Worm (Caenorhabditis elegans): ENCODE data around the gene iff-1.
A peak's percentile ranks its signal among the peaks of the same experiment; 100 is the strongest.

The iff-1 gene

DNA sequence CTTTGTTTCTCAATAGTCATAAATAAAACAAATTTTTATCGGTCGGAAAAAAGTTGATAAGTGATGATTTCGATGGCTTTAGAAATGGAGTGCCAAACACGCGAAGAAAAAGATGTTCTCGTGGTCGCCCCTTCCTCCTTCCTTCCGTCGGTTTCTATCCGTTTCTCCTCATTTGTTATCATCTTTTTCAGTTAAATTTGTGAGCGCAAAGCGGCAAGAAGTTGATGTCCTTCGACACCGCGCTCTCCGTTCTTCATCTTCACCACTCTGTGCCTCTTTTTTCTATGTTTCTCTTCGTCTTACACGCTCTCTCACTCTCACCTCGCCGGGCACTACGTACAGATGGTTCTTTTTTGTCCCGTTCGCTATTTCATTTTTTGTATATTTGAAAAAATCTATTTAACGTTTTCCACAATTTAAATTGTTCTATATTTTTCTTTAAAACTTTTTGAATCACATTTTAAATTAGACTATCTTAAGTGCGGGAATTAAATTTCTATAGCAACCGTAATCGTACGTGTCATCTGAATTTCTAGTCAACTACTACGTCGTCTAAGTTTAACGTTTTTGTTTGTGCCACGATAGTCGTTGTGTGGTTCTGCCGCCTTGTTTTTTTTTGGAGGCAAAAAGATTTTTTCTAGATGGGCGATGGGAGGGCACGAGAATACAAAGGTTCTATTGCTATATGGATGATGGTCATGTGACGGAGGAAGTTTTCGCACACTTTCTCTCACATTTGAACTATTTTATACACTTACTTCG, 48.2 kb downstream of the iff-1 start (continued):
- TF ChIP-seq ets-5 (GFP tag; IDR thresholded peaks at IDR 0.05) (no peak), tbx-2 (tag; optimal IDR thresholded peaks at IDR 0.05) (no peak), unc-98 (GFP tag; IDR thresholded peaks at IDR 0.05) (no peak), rnt-1 (tag; optimal IDR thresholded peaks at IDR 0.05) (peak; percentile 17), elt-2 (tag; optimal IDR thresholded peaks at IDR 0.05) (no peak), Y116A8C.19 (tag; optimal IDR thresholded peaks at IDR 0.05; ENCODE audit: borderline replicate concordance) (no peak), lin-15B (tag; optimal IDR thresholded peaks at IDR 0.05) (no peak), aha-1 (tag; optimal IDR thresholded peaks at IDR 0.05) (no peak), dpl-1 (GFP tag; optimal IDR thresholded peaks at IDR 0.05) (no peak), nhr-85 (tag) (peak; percentile 71), egl-13 (tag; optimal IDR thresholded peaks at IDR 0.05) (no peak), jun-1 (tag; optimal IDR thresholded peaks at IDR 0.05) (no peak), lin-35 (GFP tag; optimal IDR thresholded peaks at IDR 0.05) (peak in 1 of 2 experiments; percentile 29), nhr-77 (tag; optimal IDR thresholded peaks at IDR 0.05) (no peak), ztf-4 (tag; optimal IDR thresholded peaks at IDR 0.05) (no peak), skn-1 (tag; optimal IDR thresholded peaks at IDR 0.05) (peak; percentile 1), ceh-82 (tag; optimal IDR thresholded peaks at IDR 0.05) (no peak), pag-3 (tag; optimal IDR thresholded peaks at IDR 0.05; ENCODE audit: borderline replicate concordance, insufficient read depth) (peak; percentile 30), C34B4.2 (tag; optimal IDR thresholded peaks at IDR 0.05) (no peak), xbp-1 (tag; optimal IDR thresholded peaks at IDR 0.05) (no peak), efl-1 (optimal IDR thresholded peaks at IDR 0.05) (peak in 1 of 2 experiments; percentile 1), efl-1 (GFP tag; optimal IDR thresholded peaks at IDR 0.05 in 1 of 2) (peak in 1 of 2 experiments; percentile 73), pax-3 (tag; optimal IDR thresholded peaks at IDR 0.05) (no peak), fkh-8 (tag; optimal IDR thresholded peaks at IDR 0.05) (no peak), snu-23 (GFP tag; optimal IDR thresholded peaks at IDR 0.05) (peak; percentile 1), hlh-17 (GFP tag; optimal IDR thresholded peaks at IDR 0.05; ENCODE audit: borderline replicate concordance) (no peak), ceh-8 (GFP tag; optimal IDR thresholded peaks at IDR 0.05) (no peak), unc-62 (GFP tag; optimal IDR thresholded peaks at IDR 0.05) (no peak), elt-3 (tag; optimal IDR thresholded peaks at IDR 0.05) (peak in 1 of 6 experiments; percentile 43), sptf-1 (tag; optimal IDR thresholded peaks at IDR 0.05) (no peak), sup-37 (GFP tag; optimal IDR thresholded peaks at IDR 0.05) (no peak), ztf-11 (tag; optimal IDR thresholded peaks at IDR 0.05) (no peak), mep-1 (tag; optimal IDR thresholded peaks at IDR 0.05) (peak; percentile 7)

ce11 chrIII:9697886-9698285, 49.1 kb downstream of the iff-1 start:
- no peak for TF ChIP-seq nhr-237 (tag; optimal IDR thresholded peaks at IDR 0.05)
- TF ChIP-seq lin-35 (GFP tag; optimal IDR thresholded peaks at IDR 0.05), result peak in 1 of 2 experiments; percentile 29
- no peak for TF ChIP-seq pag-3 (tag; optimal IDR thresholded peaks at IDR 0.05; ENCODE audit: borderline replicate concordance, insufficient read depth)
- TF ChIP-seq nhr-85 (tag), result peak; percentile 65
- peak; percentile 29 for TF ChIP-seq rnt-1 (tag; optimal IDR thresholded peaks at IDR 0.05)
- peak; percentile 54 for TF ChIP-seq blmp-1 (tag; optimal IDR thresholded peaks at IDR 0.05)
- TF ChIP-seq vab-15 (tag; optimal IDR thresholded peaks at IDR 0.05), result no peak
- no peak for TF ChIP-seq ama-1 (optimal IDR thresholded peaks at IDR 0.05)

DNA sequence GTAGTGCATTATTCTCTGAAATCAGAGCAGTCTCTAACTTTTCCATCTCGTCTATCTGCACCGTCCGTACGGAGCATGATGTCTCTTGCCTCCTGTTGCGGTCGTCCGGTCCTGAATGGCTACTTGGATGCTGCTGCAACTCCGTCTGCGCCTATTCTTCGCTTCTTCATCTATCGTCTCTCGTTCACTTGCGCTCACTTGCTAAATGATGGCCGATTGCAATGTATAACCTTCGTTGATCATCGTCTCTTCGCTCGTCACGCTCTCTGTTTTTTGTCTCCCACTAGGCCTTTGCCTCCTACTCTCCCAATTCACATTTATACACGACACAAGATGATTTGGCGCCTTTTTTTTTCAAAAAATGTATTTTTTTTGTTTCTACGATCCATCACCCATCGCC, 49.7 kb downstream of the iff-1 start:
- peak; percentile 17 for TF ChIP-seq unc-86 (tag; optimal IDR thresholded peaks at IDR 0.05)
- peak; percentile 40 for TF ChIP-seq fos-1 (tag; optimal IDR thresholded peaks at IDR 0.05)
- TF ChIP-seq ceh-82 (tag; optimal IDR thresholded peaks at IDR 0.05), result peak in 2 of 3 experiments; percentile 22 to 60
- TF ChIP-seq nhr-90 (tag; optimal IDR thresholded peaks at IDR 0.05; ENCODE audit: poor library complexity), result peak; percentile 0
- TF ChIP-seq snpc-4 (tag; optimal IDR thresholded peaks at IDR 0.05), result peak; percentile 45
- TF ChIP-seq rnt-1 (tag; optimal IDR thresholded peaks at IDR 0.05), result peak; percentile 77
- TF ChIP-seq ceh-63 (GFP tag; optimal IDR thresholded peaks at IDR 0.05), result no peak
- TF ChIP-seq swsn-7 (tag; optimal IDR thresholded peaks at IDR 0.05), result peak; percentile 68
- TF ChIP-seq fkh-10 (GFP tag; optimal IDR thresholded peaks at IDR 0.05), result peak; percentile 29
- TF ChIP-seq dpl-1 (GFP tag; optimal IDR thresholded peaks at IDR 0.05), result peak; percentile 31 to 56 (median 39)
- TF ChIP-seq pax-3 (tag; optimal IDR thresholded peaks at IDR 0.05), result no peak
- TF ChIP-seq nhr-20 (tag; optimal IDR thresholded peaks at IDR 0.05), result peak; percentile 60
- peak; percentile 42 for TF ChIP-seq dsc-1 (tag; optimal IDR thresholded peaks at IDR 0.05)
- peak; percentile 78 for TF ChIP-seq snu-23 (GFP tag; optimal IDR thresholded peaks at IDR 0.05)
- no peak for TF ChIP-seq C34B4.2 (tag; optimal IDR thresholded peaks at IDR 0.05)
- TF ChIP-seq mab-9 (GFP tag; IDR thresholded peaks at IDR 0.05), result no peak
- no peak for TF ChIP-seq fkh-4 (tag; optimal IDR thresholded peaks at IDR 0.05; ENCODE audit: borderline replicate concordance)
- TF ChIP-seq vab-15 (tag; optimal IDR thresholded peaks at IDR 0.05), result no peak
- no peak for TF ChIP-seq lin-39 (tag; optimal IDR thresholded peaks at IDR 0.05)

Measured in whole organism, L1 larva.